Worm (Caenorhabditis elegans) whole organism, midembryonic: ENCODE data around the gene pgp-1.

ENCODE experiments used
- T22C8.4 ChIP-seq: fragments of 200-800 bp; sonication (Bioruptor generic); IDR thresholded peaks from 2 replicates; pipeline ENCODE4 v1.3.6; 2022; ENCODE audit warnings: missing genetic modification characterization, missing compliant biosample characterization
- cog-1 ChIP-seq: sonication (generic microtip); optimal IDR thresholded peaks from 2 replicates; lab custom pipeline; 2016; ENCODE audit warnings: missing genetic modification characterization, missing compliant biosample characterization
- flt-1 ChIP-seq: fragments of 200-800 bp; sonication (Bioruptor generic); IDR thresholded peaks from 2 replicates; pipeline ENCODE4 v1.3.6; 2022; ENCODE audit warnings: missing genetic modification characterization, missing compliant biosample characterization
- klf-2 ChIP-seq: fragments of 200-800 bp; sonication (Bioruptor generic); conservative IDR thresholded peaks from 2 replicates; pipeline ENCODE4 v1.3.6; 2022; ENCODE audit warnings: missing genetic modification reagents, missing genetic modification characterization, missing compliant biosample characterization
- med-1 ChIP-seq: sonication (generic microtip); optimal IDR thresholded peaks from 2 replicates; lab custom pipeline; 2017; ENCODE audit warnings: missing genetic modification characterization, mild to moderate bottlenecking, missing compliant biosample characterization, antibody characterized with exemption, missing genetic modification reagents; ENCODE audit not compliant: insufficient read depth
- ref-1 ChIP-seq: fragments of 200-800 bp; sonication (Bioruptor generic); conservative IDR thresholded peaks from 2 replicates; pipeline ENCODE4 v1.3.6; 2022; ENCODE audit warnings: missing genetic modification reagents, missing genetic modification characterization, missing compliant biosample characterization
- tab-1 ChIP-seq: fragments of 200-800 bp; sonication (Bioruptor generic); IDR thresholded peaks from 2 replicates; pipeline ENCODE4 v1.3.6; 2022; ENCODE audit warnings: missing genetic modification characterization, missing compliant biosample characterization
- ztf-23 ChIP-seq: fragments of 200-800 bp; sonication (Bioruptor generic); IDR thresholded peaks from 2 replicates; pipeline ENCODE4 v1.3.6; 2022; ENCODE audit warnings: missing genetic modification reagents, missing genetic modification characterization, missing compliant biosample characterization
- ztf-29 ChIP-seq: fragments of 200-800 bp; sonication (Bioruptor generic); IDR thresholded peaks from 2 replicates; pipeline ENCODE4 v1.3.6; 2022; ENCODE audit warnings: missing genetic modification reagents, missing genetic modification characterization, missing compliant biosample characterization

- TF ChIP-seq ztf-29 (GFP tag; lab: Robert Waterston, UW) = no peak
- no peak for TF ChIP-seq T22C8.4 (GFP tag; lab: Robert Waterston, UW)
- no peak for TF ChIP-seq klf-2
- no peak for TF ChIP-seq ref-1 (GFP tag; lab: Robert Waterston, UW)
- TF ChIP-seq med-1 (GFP tag; lab: Kevin White, UChicago) = no peak
- TF ChIP-seq tab-1 = no peak
- no peak for TF ChIP-seq flt-1 (GFP tag; lab: Robert Waterston, UW)
- no peak for TF ChIP-seq ztf-23 (GFP tag; lab: Robert Waterston, UW)
- TF ChIP-seq cog-1 (tag; lab: Kevin White, UChicago) = no peak
These were observed 15.7 kb upstream of the pgp-1 start, which contains the start of gene efa-6 for ce11 chrIV:12614624-12615023.
